Fruit fly (Drosophila melanogaster) whole organism, embryonic: ENCODE results near the gene CG31792.
A peak's percentile ranks its signal among the peaks of the same experiment; 100 is the strongest.

Experiments
- C15 ChIP-seq: fragments of 200-800 bp; sonication (Bioruptor generic); IDR thresholded peaks from 3 replicates; pipeline ENCODE4 v1.3.6; 2022; ENCODE audit warnings: missing biosample characterization, missing genetic modification characterization
- CG10979 ChIP-seq: fragments of 200-800 bp; sonication (Bioruptor generic); optimal IDR thresholded peaks from 2 replicates; lab custom pipeline; 2018; ENCODE audit warnings: missing biosample characterization, mild to moderate bottlenecking, missing genetic modification characterization, moderate library complexity
- CG11504 ChIP-seq: fragments of 200-800 bp; sonication (Bioruptor generic); optimal IDR thresholded peaks from 3 replicates; lab custom pipeline; 2019; ENCODE audit warnings: missing biosample characterization, mild to moderate bottlenecking, missing genetic modification characterization, moderate library complexity
- CG12391 ChIP-seq: fragments of 200-800 bp; sonication (Bioruptor generic); optimal IDR thresholded peaks from 3 replicates; lab custom pipeline; 2018; ENCODE audit warnings: missing biosample characterization, mild to moderate bottlenecking, missing genetic modification characterization, moderate library complexity
- CG1602 ChIP-seq: fragments of 200-800 bp; sonication (Bioruptor generic); optimal IDR thresholded peaks from 3 replicates; lab custom pipeline; 2016; ENCODE audit warnings: missing biosample characterization, missing genetic modification characterization
- CG16863 ChIP-seq: fragments of 200-800 bp; sonication (Bioruptor generic); optimal IDR thresholded peaks from 3 replicates; lab custom pipeline; 2016; ENCODE audit warnings: missing biosample characterization, missing genetic modification characterization
- CG17359 ChIP-seq: fragments of 200-800 bp; sonication (Bioruptor generic); optimal IDR thresholded peaks from 3 replicates; lab custom pipeline; 2018; ENCODE audit warnings: missing biosample characterization, mild to moderate bottlenecking, missing genetic modification characterization, moderate library complexity
- CG17802 ChIP-seq: fragments of 200-800 bp; sonication (Bioruptor generic); optimal IDR thresholded peaks from 2 replicates; lab custom pipeline; 2018; ENCODE audit warnings: missing biosample characterization, mild to moderate bottlenecking, missing genetic modification characterization, moderate library complexity
- CG2712 ChIP-seq: fragments of 200-800 bp; optimal IDR thresholded peaks from 3 replicates; lab custom pipeline; 2019; ENCODE audit warnings: missing biosample characterization, mild to moderate bottlenecking, missing genetic modification characterization, moderate library complexity
- CG30431 ChIP-seq: fragments of 200-800 bp; sonication (Bioruptor generic); optimal IDR thresholded peaks from 2 replicates; lab custom pipeline; 2017; ENCODE audit warnings: missing biosample characterization, missing genetic modification characterization
- CG31365 ChIP-seq: fragments of 200-800 bp; sonication (Bioruptor generic); optimal IDR thresholded peaks from 2 replicates; lab custom pipeline; 2018; ENCODE audit warnings: missing biosample characterization, mild to moderate bottlenecking, missing genetic modification characterization
- CG3838 ChIP-seq: fragments of 200-800 bp; sonication (Bioruptor generic); optimal IDR thresholded peaks from 3 replicates; lab custom pipeline; 2016; ENCODE audit warnings: missing biosample characterization, missing genetic modification characterization
- CG4404 ChIP-seq: fragments of 200-800 bp; sonication (Bioruptor generic); IDR thresholded peaks from 2 replicates; pipeline ENCODE4 v1.3.6; 2022; ENCODE audit warnings: missing biosample characterization, missing genetic modification characterization
- CG6272 ChIP-seq: fragments of 200-800 bp; sonication (Bioruptor generic); IDR thresholded peaks from 2 replicates; pipeline ENCODE4 v1.3.6; 2022; ENCODE audit warnings: missing biosample characterization, missing genetic modification characterization
- CG6765 ChIP-seq: fragments of 200-800 bp; sonication (Bioruptor generic); optimal IDR thresholded peaks from 3 replicates; lab custom pipeline; 2017; ENCODE audit warnings: missing biosample characterization, mild to moderate bottlenecking, missing genetic modification characterization
- CG6854 ChIP-seq: fragments of 200-800 bp; sonication (Bioruptor generic); optimal IDR thresholded peaks from 3 replicates; lab custom pipeline; 2017; ENCODE audit warnings: missing biosample characterization, mild to moderate bottlenecking, missing genetic modification characterization
- CG7271 ChIP-seq: fragments of 200-800 bp; sonication (Bioruptor generic); optimal IDR thresholded peaks from 2 replicates; lab custom pipeline; 2018; ENCODE audit warnings: missing biosample characterization, mild to moderate bottlenecking, missing genetic modification characterization, moderate library complexity
- Chrac-16 ChIP-seq: fragments of 200-800 bp; sonication (Bioruptor generic); optimal IDR thresholded peaks from 3 replicates; lab custom pipeline; 2016; ENCODE audit warnings: missing biosample characterization, missing genetic modification characterization
- CrebB ChIP-seq: fragments of 200-800 bp; sonication (Bioruptor generic); optimal IDR thresholded peaks from 3 replicates; lab custom pipeline; 2018; ENCODE audit warnings: missing biosample characterization, mild to moderate bottlenecking, missing genetic modification characterization
- GATAe ChIP-seq: fragments of 200-800 bp; sonication (Bioruptor generic); conservative IDR thresholded peaks from 2 replicates; pipeline ENCODE4 v1.3.6; 2022; ENCODE audit warnings: missing biosample characterization, missing genetic modification characterization
- HHEX ChIP-seq: fragments of 200-800 bp; sonication (Bioruptor generic); optimal IDR thresholded peaks from 3 replicates; lab custom pipeline; 2017; ENCODE audit warnings: missing biosample characterization, mild to moderate bottlenecking, missing genetic modification characterization, missing genetic modification reagents
- HLHmδ ChIP-seq: fragments of 200-800 bp; sonication (Bioruptor generic); optimal IDR thresholded peaks from 2 replicates; lab custom pipeline; 2018; ENCODE audit warnings: missing biosample characterization, mild to moderate bottlenecking, missing genetic modification characterization, moderate library complexity
- Hr51 ChIP-seq, 2 experiments: fragments of 200-800 bp; sonication (Bioruptor generic); optimal IDR thresholded peaks; 2 replicates in 1 of 2; 3 replicates in 1 of 2; lab custom pipeline; 2016 to 2018; ENCODE audit warnings: missing biosample characterization in 2 of 2, missing genetic modification characterization in 2 of 2, mild to moderate bottlenecking in 1 of 2, moderate library complexity in 1 of 2
- Mes4 ChIP-seq: fragments of 200-800 bp; sonication (Bioruptor generic); optimal IDR thresholded peaks from 2 replicates; lab custom pipeline; 2016; ENCODE audit warnings: missing biosample characterization, missing genetic modification characterization
- PHDP ChIP-seq: fragments of 200-800 bp; sonication (Bioruptor generic); optimal IDR thresholded peaks from 3 replicates; lab custom pipeline; 2018; ENCODE audit warnings: missing biosample characterization, mild to moderate bottlenecking, missing genetic modification characterization, moderate library complexity
- Tbp ChIP-seq: fragments of >200 bp; optimal IDR thresholded peaks from 2 replicates; lab custom pipeline; 2018; ENCODE audit warnings: missing biosample characterization, missing genetic modification characterization
- YL-1 ChIP-seq: fragments of 200-800 bp; sonication (Bioruptor generic); optimal IDR thresholded peaks from 3 replicates; lab custom pipeline; 2017; ENCODE audit warnings: missing biosample characterization, mild to moderate bottlenecking, missing genetic modification characterization
- ab ChIP-seq: fragments of 200-800 bp; sonication (Bioruptor generic); optimal IDR thresholded peaks from 2 replicates; lab custom pipeline; 2016; ENCODE audit warnings: missing biosample characterization, missing genetic modification characterization
- cad ChIP-seq: fragments of >200 bp; optimal IDR thresholded peaks from 2 replicates; lab custom pipeline; 2017; ENCODE audit warnings: missing biosample characterization, missing genetic modification characterization
- dan ChIP-seq: fragments of 200-800 bp; sonication (Bioruptor generic); IDR thresholded peaks from 2 replicates; pipeline ENCODE4 v1.3.6; 2022; ENCODE audit warnings: missing biosample characterization, missing genetic modification characterization
- fd3F ChIP-seq: fragments of 200-800 bp; sonication (Bioruptor generic); optimal IDR thresholded peaks from 2 replicates; lab custom pipeline; 2018; ENCODE audit warnings: missing biosample characterization, mild to moderate bottlenecking, missing genetic modification characterization, moderate library complexity
- fu2 ChIP-seq: fragments of 200-800 bp; sonication (Bioruptor generic); optimal IDR thresholded peaks from 2 replicates; lab custom pipeline; 2016; ENCODE audit warnings: missing biosample characterization, missing genetic modification characterization
- gce ChIP-seq: fragments of 200-800 bp; sonication (Bioruptor generic); IDR thresholded peaks from 3 replicates; pipeline ENCODE4 v1.3.6; 2022; ENCODE audit warnings: missing biosample characterization, missing genetic modification characterization
- gt ChIP-seq: fragments of 200-800 bp; sonication (Bioruptor generic); IDR thresholded peaks from 2 replicates; pipeline ENCODE4 v1.3.6; 2022; ENCODE audit warnings: missing biosample characterization, missing genetic modification characterization
- hbn ChIP-seq: fragments of 200-800 bp; sonication (Bioruptor generic); IDR thresholded peaks from 2 replicates; pipeline ENCODE4 v1.3.6; 2022; ENCODE audit warnings: missing biosample characterization, missing genetic modification characterization; ENCODE audit not compliant: partially characterized antibody
- insv ChIP-seq, 2 experiments: fragments of 200-800 bp; sonication (Bioruptor generic); optimal IDR thresholded peaks; 3 replicates each; lab custom pipeline; 2016 to 2018; ENCODE audit warnings: missing biosample characterization in 2 of 2, missing genetic modification characterization in 2 of 2
- nerfin-2 ChIP-seq: fragments of 200-800 bp; sonication (Bioruptor generic); IDR thresholded peaks from 2 replicates; pipeline ENCODE4 v1.3.6; 2022; ENCODE audit warnings: missing biosample characterization, missing genetic modification characterization; ENCODE audit not compliant: partially characterized antibody
- p53 ChIP-seq: fragments of 200-800 bp; sonication (Bioruptor generic); optimal IDR thresholded peaks from 2 replicates; lab custom pipeline; 2016; ENCODE audit warnings: missing biosample characterization, missing genetic modification characterization
- pb ChIP-seq: fragments of 200-800 bp; sonication (Bioruptor generic); optimal IDR thresholded peaks from 3 replicates; lab custom pipeline; 2016; ENCODE audit warnings: missing biosample characterization, missing genetic modification characterization
- pfk ChIP-seq: fragments of 200-800 bp; sonication (Bioruptor generic); optimal IDR thresholded peaks from 2 replicates; lab custom pipeline; 2018; ENCODE audit warnings: missing biosample characterization, mild to moderate bottlenecking, missing genetic modification characterization, moderate library complexity
- pnt ChIP-seq: fragments of 200-800 bp; sonication (Bioruptor generic); optimal IDR thresholded peaks from 3 replicates; lab custom pipeline; 2016; ENCODE audit warnings: missing biosample characterization, missing genetic modification characterization
- prd ChIP-seq, 3 experiments: fragments of >200 bp in 2 of 3; fragments of 200-800 bp in 1 of 3; sonication (Bioruptor generic) in 1 of 3; optimal IDR thresholded peaks in 2 of 3; IDR thresholded peaks in 1 of 3; 2 replicates in 2 of 3; 3 replicates in 1 of 3; pipeline versions ENCODE4 v1.3.6 to Lab custom; 2017 to 2022; ENCODE audit warnings: missing biosample characterization in 1 of 3, missing genetic modification characterization in 1 of 3
- repo ChIP-seq: fragments of 200-800 bp; sonication (Bioruptor generic); optimal IDR thresholded peaks from 2 replicates; lab custom pipeline; 2016; ENCODE audit warnings: missing biosample characterization, missing genetic modification characterization
- shn ChIP-seq: fragments of 200-800 bp; sonication (Bioruptor generic); optimal IDR thresholded peaks from 3 replicates; lab custom pipeline; 2016; ENCODE audit warnings: missing biosample characterization, missing genetic modification characterization
- sima ChIP-seq: fragments of 200-800 bp; sonication (Bioruptor generic); optimal IDR thresholded peaks from 2 replicates; lab custom pipeline; 2016; ENCODE audit warnings: missing biosample characterization, missing genetic modification characterization
- trh ChIP-seq: fragments of 200-800 bp; sonication (Bioruptor generic); optimal IDR thresholded peaks from 2 replicates; lab custom pipeline; 2016; ENCODE audit warnings: missing biosample characterization, missing genetic modification characterization
- vfl ChIP-seq: fragments of 200-800 bp; sonication (Bioruptor generic); optimal IDR thresholded peaks from 2 replicates; lab custom pipeline; 2016; ENCODE audit warnings: missing biosample characterization, missing genetic modification characterization
- vnd ChIP-seq: fragments of 200-800 bp; sonication (Bioruptor generic); IDR thresholded peaks from 3 replicates; pipeline ENCODE4 v1.3.6; 2022; ENCODE audit warnings: missing biosample characterization, missing genetic modification characterization; ENCODE audit not compliant: partially characterized antibody

CG31792 gene

DNA sequence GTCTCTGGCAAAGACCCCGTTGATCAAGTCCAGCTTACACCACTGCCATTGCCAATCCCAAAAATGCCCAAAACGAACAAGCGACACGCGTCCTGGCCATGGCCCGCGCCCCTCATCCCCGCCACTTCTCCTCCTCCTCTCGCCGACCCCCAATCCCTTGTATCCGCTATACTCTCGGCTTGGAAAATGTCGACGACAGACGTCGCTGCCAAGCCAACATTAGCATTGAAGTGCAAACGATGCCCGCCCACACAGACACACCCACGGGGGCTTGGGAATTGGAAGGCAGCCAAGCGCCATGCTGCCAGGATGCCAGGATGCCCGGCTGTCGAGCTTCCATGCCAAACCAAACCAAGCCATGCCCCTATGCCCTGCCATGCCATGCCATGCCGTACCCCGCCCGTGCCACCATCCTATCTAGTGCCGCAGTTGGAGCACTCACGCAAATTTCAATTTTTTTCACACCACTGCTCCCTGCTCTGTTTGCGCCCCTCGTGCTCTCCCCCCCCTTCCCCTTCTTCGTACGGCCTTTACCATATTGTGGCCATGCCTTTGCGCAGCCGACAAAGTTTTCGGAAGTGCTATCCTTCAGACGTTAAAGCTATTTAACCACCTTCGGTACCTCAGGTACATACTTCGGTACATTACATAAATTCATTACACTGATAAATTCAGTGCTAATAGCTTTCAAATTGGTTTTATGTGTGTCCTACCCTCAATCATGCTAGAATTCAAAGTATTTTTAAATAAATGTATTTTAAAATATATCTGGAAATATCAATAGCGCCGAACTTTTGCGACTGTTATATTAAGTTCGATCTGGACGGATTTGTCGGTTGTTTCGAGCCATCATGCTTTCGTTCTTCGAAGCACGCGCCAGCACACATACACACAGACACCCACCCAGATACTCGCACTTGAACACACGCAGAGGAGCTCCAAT is 24.3 kb downstream of the CG31792 start (continued):
- TF ChIP-seq CG31365 (tag; lab: Kevin White, UChicago) (peak; percentile 25), vfl (no peak), CG17359 (tag; lab: Kevin White, UChicago) (peak; percentile 72), pfk (no peak), CG7271 (tag; lab: Kevin White, UChicago) (no peak), hbn (GFP tag; lab: Robert Waterston, UW) (no peak), Mes4 (GFP tag; lab: Kevin White, UChicago) (peak; percentile 31), CG30431 (GFP tag; lab: Kevin White, UChicago) (peak; percentile 69), GATAe (GFP tag; lab: Robert Waterston, UW) (no peak), C15 (no peak), Tbp (GFP tag; lab: Kevin White, UChicago) (no peak), fu2 (GFP tag; lab: Kevin White, UChicago) (peak; percentile 4), CrebB (peak; percentile 65), Hr51 (GFP tag; optimal IDR thresholded peaks at IDR 0.05; lab: Kevin White, UChicago) (peak; percentile 12 to 89), insv (GFP tag; optimal IDR thresholded peaks at IDR 0.05; lab: Kevin White, UChicago) (peak in 1 of 2 experiments; percentile 44), cad (GFP tag; lab: Kevin White, UChicago) (no peak), CG6854 (GFP tag; lab: Kevin White, UChicago) (peak; percentile 73), vnd (GFP tag; lab: Robert Waterston, UW) (no peak), CG17802 (tag; lab: Kevin White, UChicago) (peak; percentile 16), CG16863 (GFP tag; lab: Kevin White, UChicago) (peak; percentile 28), sima (GFP tag; lab: Kevin White, UChicago) (no peak), Chrac-16 (GFP tag; lab: Kevin White, UChicago) (peak; percentile 63), repo (GFP tag; lab: Kevin White, UChicago) (no peak), CG6272 (GFP tag; lab: Robert Waterston, UW) (no peak), fd3F (GFP tag; lab: Kevin White, UChicago) (peak; percentile 80), CG1602 (GFP tag; lab: Kevin White, UChicago) (peak; percentile 68), HHEX (peak; percentile 71), shn (GFP tag; lab: Kevin White, UChicago) (peak; percentile 49), CG4404 (GFP tag; lab: Robert Waterston, UW) (no peak), ab (GFP tag; lab: Kevin White, UChicago) (no peak), CG2712 (tag; lab: Kevin White, UChicago) (peak; percentile 82), CG12391 (tag; lab: Kevin White, UChicago) (peak; percentile 86), HLHmδ (GFP tag; lab: Kevin White, UChicago) (no peak), CG10979 (tag; lab: Kevin White, UChicago) (peak; percentile 75), CG6765 (peak; percentile 23), pnt (peak; percentile 5), nerfin-2 (no peak), CG3838 (no peak), gce (GFP tag; lab: Robert Waterston, UW) (peak; percentile 59; the same call in 1 of the 3 replicates), YL-1 (GFP tag; lab: Kevin White, UChicago) (peak; percentile 8), dan (no peak), trh (GFP tag; lab: Kevin White, UChicago) (no peak), CG11504 (peak; percentile 86), PHDP (peak; percentile 85), p53 (GFP tag; lab: Kevin White, UChicago) (no peak), gt (GFP tag; lab: Robert Waterston, UW) (no peak), pb (no peak), prd (optimal IDR thresholded peaks at IDR 0.05; lab: Kevin White, UChicago) (no peak), prd (GFP tag; IDR thresholded peaks at IDR 0.05; lab: Robert Waterston, UW) (peak; percentile 48; the same call in 2 of the 3 replicates)
